Fruit fly (Drosophila melanogaster) whole organism, pupa: Measurements from ENCODE around the gene Dad1.

Experiments
- CG10348 ChIP-seq: fragments of 200-800 bp; sonication (Bioruptor generic); IDR thresholded peaks from 2 replicates; pipeline ENCODE4 v1.3.6; 2022; ENCODE audit warnings: missing biosample characterization, missing genetic modification characterization
- CG12605 ChIP-seq: fragments of 200-800 bp; sonication (Bioruptor generic); IDR thresholded peaks from 2 replicates; pipeline ENCODE4 v1.3.6; 2022; ENCODE audit warnings: missing biosample characterization, missing genetic modification characterization
- CG13204 ChIP-seq: fragments of 200-800 bp; sonication (Bioruptor generic); optimal IDR thresholded peaks from 2 replicates; lab custom pipeline; 2018; ENCODE audit warnings: missing biosample characterization, mild to moderate bottlenecking, missing genetic modification characterization, moderate library complexity
- CG14655 ChIP-seq: fragments of 200-800 bp; sonication (Bioruptor generic); optimal IDR thresholded peaks from 3 replicates; lab custom pipeline; 2017; ENCODE audit warnings: mild to moderate bottlenecking, missing biosample characterization, missing genetic modification reagents, missing genetic modification characterization
- CG15710 ChIP-seq: fragments of 200-800 bp; sonication (Bioruptor generic); optimal IDR thresholded peaks from 2 replicates; lab custom pipeline; 2018; ENCODE audit warnings: missing biosample characterization, mild to moderate bottlenecking, missing genetic modification characterization, moderate library complexity
- CG17806 ChIP-seq: fragments of 200-800 bp; sonication (Bioruptor generic); optimal IDR thresholded peaks from 2 replicates; lab custom pipeline; 2018; ENCODE audit warnings: missing biosample characterization, mild to moderate bottlenecking, missing genetic modification characterization, moderate library complexity
- CG32121 ChIP-seq: fragments of 200-800 bp; sonication (Bioruptor generic); IDR thresholded peaks from 2 replicates; pipeline ENCODE4 v1.3.6; 2022; ENCODE audit warnings: missing biosample characterization, missing genetic modification characterization
- CG34367 ChIP-seq: fragments of 200-800 bp; sonication (Bioruptor generic); optimal IDR thresholded peaks from 2 replicates; lab custom pipeline; 2018; ENCODE audit warnings: missing biosample characterization, mild to moderate bottlenecking, missing genetic modification characterization
- CG4496 ChIP-seq: fragments of 200-800 bp; sonication (Bioruptor generic); IDR thresholded peaks from 3 replicates; pipeline ENCODE4 v1.3.6; 2022; ENCODE audit warnings: missing biosample characterization, missing genetic modification characterization
- CG8159 ChIP-seq: fragments of 200-800 bp; sonication (Bioruptor generic); optimal IDR thresholded peaks from 3 replicates; lab custom pipeline; 2018; ENCODE audit warnings: missing biosample characterization, mild to moderate bottlenecking, missing genetic modification characterization, moderate library complexity
- CG8301 ChIP-seq: fragments of 200-800 bp; sonication (Bioruptor generic); optimal IDR thresholded peaks from 2 replicates; lab custom pipeline; 2018; ENCODE audit warnings: missing biosample characterization, mild to moderate bottlenecking, missing genetic modification characterization
- CG9948 ChIP-seq: fragments of 200-800 bp; sonication (Bioruptor generic); optimal IDR thresholded peaks from 2 replicates; lab custom pipeline; 2018; ENCODE audit warnings: missing biosample characterization, mild to moderate bottlenecking, missing genetic modification characterization, moderate library complexity
- D1 ChIP-seq: fragments of 200-800 bp; sonication (Bioruptor generic); optimal IDR thresholded peaks from 2 replicates; lab custom pipeline; 2018; ENCODE audit warnings: missing biosample characterization, mild to moderate bottlenecking, missing genetic modification characterization, moderate library complexity
- EcR ChIP-seq: fragments of 200-800 bp; sonication (Bioruptor generic); optimal IDR thresholded peaks from 3 replicates; lab custom pipeline; 2019; ENCODE audit warnings: missing biosample characterization, missing genetic modification characterization, mild to moderate bottlenecking, moderate library complexity, missing genetic modification reagents
- Ets98B ChIP-seq: fragments of 200-800 bp; sonication (Bioruptor generic); IDR thresholded peaks from 2 replicates; pipeline ENCODE4 v1.3.6; 2022; ENCODE audit warnings: missing biosample characterization, missing genetic modification characterization
- Pif1A ChIP-seq: fragments of 200-800 bp; sonication (Bioruptor generic); optimal IDR thresholded peaks from 3 replicates; lab custom pipeline; 2016; ENCODE audit warnings: missing biosample characterization, missing genetic modification characterization
- Pif1B ChIP-seq: fragments of 200-800 bp; sonication (Bioruptor generic); optimal IDR thresholded peaks from 3 replicates; lab custom pipeline; 2016; ENCODE audit warnings: missing biosample characterization, missing genetic modification characterization
- Snoo ChIP-seq: fragments of 200-800 bp; sonication (Bioruptor generic); optimal IDR thresholded peaks from 3 replicates; lab custom pipeline; 2017; ENCODE audit warnings: missing biosample characterization, mild to moderate bottlenecking, missing genetic modification characterization, inconsistent platforms
- fd96Ca ChIP-seq: fragments of 200-800 bp; sonication (Bioruptor generic); IDR thresholded peaks from 3 replicates; pipeline ENCODE4 v1.3.6; 2022; ENCODE audit warnings: missing biosample characterization, missing genetic modification characterization
- gl ChIP-seq: fragments of 200-800 bp; sonication (Bioruptor generic); optimal IDR thresholded peaks from 2 replicates; lab custom pipeline; 2018; ENCODE audit warnings: missing biosample characterization, mild to moderate bottlenecking, missing genetic modification characterization
- rn ChIP-seq: fragments of 200-800 bp; sonication (Bioruptor generic); IDR thresholded peaks from 2 replicates; pipeline ENCODE4 v1.3.6; 2022; ENCODE audit warnings: missing biosample characterization, missing genetic modification characterization

The Dad1 gene

dm6 chr2L:8346260-8346659 is 37.7 kb downstream of the Dad1 start, which contains the start of gene CG7778:
CG7778 (plus strand) TSS chr2L:8346620.
- TF ChIP-seq CG12605 (GFP tag; lab: Robert Waterston, UW), result no peak
- no peak for TF ChIP-seq CG9948 (tag; lab: Kevin White, UChicago)
- TF ChIP-seq Pif1B, result no peak
- no peak for TF ChIP-seq CG15710
- TF ChIP-seq CG4496, result no peak
- TF ChIP-seq CG17806 (tag; lab: Kevin White, UChicago), result no peak
- TF ChIP-seq CG13204 (GFP tag; lab: Kevin White, UChicago), result no peak
- TF ChIP-seq D1 (tag; lab: Kevin White, UChicago), result no peak
- no peak for TF ChIP-seq EcR (GFP tag; lab: Kevin White, UChicago)
- no peak for TF ChIP-seq CG34367
- no peak for TF ChIP-seq CG10348 (GFP tag; lab: Robert Waterston, UW)
- TF ChIP-seq rn (GFP tag; lab: Robert Waterston, UW), result no peak
- TF ChIP-seq gl (tag; lab: Kevin White, UChicago), result no peak
- no peak for TF ChIP-seq CG8159
- TF ChIP-seq fd96Ca, result no peak

- TF ChIP-seq CG17806 (tag; lab: Kevin White, UChicago), result no peak
- no peak for TF ChIP-seq CG14655
- no peak for TF ChIP-seq CG4496
- TF ChIP-seq CG8301, result no peak
- no peak for TF ChIP-seq CG10348 (GFP tag; lab: Robert Waterston, UW)
- no peak for TF ChIP-seq Snoo (tag; lab: Kevin White, UChicago)
- no peak for TF ChIP-seq EcR (GFP tag; lab: Kevin White, UChicago)
- no peak for TF ChIP-seq D1 (tag; lab: Kevin White, UChicago)
- no peak for TF ChIP-seq CG8159
- no peak for TF ChIP-seq CG34367
Measured at dm6 chr2L:8344536-8344935, 39.4 kb downstream of the Dad1 start.

DNA sequence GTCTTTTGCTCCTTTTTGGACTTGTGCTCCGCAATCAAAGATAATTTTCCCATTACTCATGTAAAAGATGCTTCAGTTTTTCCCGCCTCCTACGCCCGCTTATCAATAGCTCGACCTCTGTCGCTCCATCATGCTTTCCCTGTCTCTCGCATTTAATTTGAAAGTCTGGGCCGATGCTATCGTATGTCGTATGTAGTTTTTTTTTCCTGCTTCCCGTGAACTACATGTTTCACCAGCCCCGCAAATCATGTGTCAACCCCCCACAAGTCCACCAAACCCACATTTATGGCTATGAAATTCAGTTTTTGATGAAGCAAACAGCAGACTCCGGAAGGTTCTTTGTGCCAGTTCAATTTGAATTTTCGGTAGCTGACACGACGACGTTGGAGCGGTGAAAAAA is 41.5 kb downstream of the Dad1 start, which contains the start of gene CG14273:
CG14273 (plus strand) TSS at position 301 of the 400 bp plus-strand sequence.
- TF ChIP-seq fd96Ca, result no peak
- no peak for TF ChIP-seq CG17806 (tag; lab: Kevin White, UChicago)

DNA sequence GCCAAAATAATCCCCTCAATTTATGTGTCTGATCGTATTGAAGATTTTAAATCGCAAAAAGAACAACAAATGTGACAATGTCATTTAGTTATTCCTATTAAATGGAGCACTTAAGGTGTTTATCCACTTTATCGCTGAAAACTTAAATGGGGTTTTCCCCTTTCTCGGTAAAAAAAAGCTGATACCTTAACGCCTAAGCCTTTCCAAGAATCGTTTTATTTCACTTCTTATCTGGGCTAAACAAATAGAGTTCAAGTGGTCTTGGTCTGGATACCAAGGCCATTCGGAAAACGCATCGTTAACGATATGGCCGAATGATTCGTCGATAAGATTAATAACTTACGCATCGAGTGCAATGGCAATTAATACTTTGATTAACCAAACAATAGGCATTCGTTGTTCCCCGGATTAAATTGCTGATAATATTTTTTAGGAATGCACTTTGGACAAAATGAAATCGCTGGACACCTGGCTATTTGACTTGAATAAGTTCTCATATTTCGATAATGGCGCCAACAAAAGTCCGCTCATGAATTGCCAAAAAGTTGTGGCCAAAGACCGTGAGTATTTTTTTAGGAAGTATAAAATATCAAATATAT is 44.1 kb downstream of the Dad1 start:
- TF ChIP-seq CG34367 (no peak), CG17806 (tag; lab: Kevin White, UChicago) (no peak), CG32121 (GFP tag; lab: Robert Waterston, UW) (no peak), Pif1A (GFP tag; lab: Kevin White, UChicago) (no peak), CG13204 (GFP tag; lab: Kevin White, UChicago) (no peak), rn (GFP tag; lab: Robert Waterston, UW) (no peak), Ets98B (GFP tag; lab: Robert Waterston, UW) (no peak), CG14655 (no peak), CG12605 (GFP tag; lab: Robert Waterston, UW) (no peak), CG4496 (no peak), fd96Ca (no peak), D1 (tag; lab: Kevin White, UChicago) (no peak), Snoo (tag; lab: Kevin White, UChicago) (no peak), CG10348 (GFP tag; lab: Robert Waterston, UW) (no peak), CG8301 (no peak), CG9948 (tag; lab: Kevin White, UChicago) (no peak), CG8159 (no peak)

- no peak for TF ChIP-seq Pif1A (GFP tag; lab: Kevin White, UChicago)
- TF ChIP-seq fd96Ca, result no peak
- no peak for TF ChIP-seq gl (tag; lab: Kevin White, UChicago)
- no peak for TF ChIP-seq Pif1B
- no peak for TF ChIP-seq CG17806 (tag; lab: Kevin White, UChicago)
- TF ChIP-seq CG12605 (GFP tag; lab: Robert Waterston, UW), result no peak
- TF ChIP-seq CG14655, result no peak
- no peak for TF ChIP-seq CG8159
- no peak for TF ChIP-seq EcR (GFP tag; lab: Kevin White, UChicago)
- no peak for TF ChIP-seq CG34367
- no peak for TF ChIP-seq CG8301
- TF ChIP-seq Snoo (tag; lab: Kevin White, UChicago), result no peak
- TF ChIP-seq CG9948 (tag; lab: Kevin White, UChicago), result no peak
- TF ChIP-seq CG4496, result no peak
- TF ChIP-seq CG32121 (GFP tag; lab: Robert Waterston, UW), result no peak
- TF ChIP-seq rn (GFP tag; lab: Robert Waterston, UW), result no peak
Measured at dm6 chr2L:8338039-8338438, 45.9 kb downstream of the Dad1 start, which contains the start of gene witty. witty (plus strand) TSS chr2L:8338287.

dm6 chr2L:8334705-8335104 is 49.2 kb downstream of the Dad1 start:
- TF ChIP-seq CG12605 (GFP tag; lab: Robert Waterston, UW) (no peak), CG4496 (peak; percentile 81), CG34367 (peak; percentile 4), Ets98B (GFP tag; lab: Robert Waterston, UW) (0 out of 2 replicates have a peak, but pooled peaks have one; percentile 9), Pif1A (GFP tag; lab: Kevin White, UChicago) (peak; percentile 11), CG14655 (peak; percentile 6), CG32121 (GFP tag; lab: Robert Waterston, UW) (no peak), Snoo (tag; lab: Kevin White, UChicago) (no peak), fd96Ca (no peak), D1 (tag; lab: Kevin White, UChicago) (no peak), CG17806 (tag; lab: Kevin White, UChicago) (no peak)
